Comparison of ENCODE assay signal across 1 fruit fly cellular context in genomic region chr3R:15243452-15243851, dm6.
TF ChIP-seq lines count a peak whose summit lies in the region.

No protein-coding gene starts in this region.

TF ChIP-seq in whole organism, embryonic, 481 proteins besides CTCF, POLR2A, EP300 and RAD21 (continued from another document and continues in another):
- TF ChIP-seq pum (GFP tag; optimal IDR thresholded peaks at IDR 0.05; lab: Kevin White, UChicago) (no peak), chm (GFP tag; IDR thresholded peaks at IDR 0.05; lab: Robert Waterston, UW) (no peak), gcm2 (GFP tag; optimal IDR thresholded peaks at IDR 0.05; lab: Kevin White, UChicago) (no peak), trem (tag; optimal IDR thresholded peaks at IDR 0.05; lab: Kevin White, UChicago) (no peak), pfk (GFP tag; optimal IDR thresholded peaks at IDR 0.05; lab: Kevin White, UChicago) (no peak), MTF-1 (GFP tag; optimal IDR thresholded peaks at IDR 0.05; lab: Kevin White, UChicago; ENCODE audit: borderline replicate concordance) (no peak), gfzf (GFP tag; optimal IDR thresholded peaks at IDR 0.05; lab: Kevin White, UChicago) (no peak), h (optimal IDR thresholded peaks at IDR 0.05; lab: Kevin White, UChicago) (no peak), Mad (GFP tag; optimal IDR thresholded peaks at IDR 0.05; lab: Kevin White, UChicago) (no peak), vvl (GFP tag; IDR thresholded peaks at IDR 0.05; lab: Robert Waterston, UW) (0 out of 2 replicates have a peak, but pooled peaks have one; percentile 35), ftz-f1 (GFP tag; optimal IDR thresholded peaks at IDR 0.05; lab: Kevin White, UChicago) (peak; percentile 53), Sry-δ (GFP tag; optimal IDR thresholded peaks at IDR 0.05; lab: Kevin White, UChicago) (no peak), Optix (GFP tag; IDR thresholded peaks at IDR 0.05; lab: Robert Waterston, UW) (no peak), Atf3 (GFP tag; optimal IDR thresholded peaks at IDR 0.05; lab: Kevin White, UChicago) (no peak), CG31441 (GFP tag; IDR thresholded peaks at IDR 0.05; lab: Robert Waterston, UW) (no peak), Fer3 (tag; optimal IDR thresholded peaks at IDR 0.05; lab: Kevin White, UChicago) (no peak), D19A (tag; optimal IDR thresholded peaks at IDR 0.05; lab: Kevin White, UChicago) (no peak), CG12236 (GFP tag; optimal IDR thresholded peaks at IDR 0.05; lab: Kevin White, UChicago) (no peak), cas (GFP tag; IDR thresholded peaks at IDR 0.05; lab: Robert Waterston, UW) (no peak), bcd (GFP tag; optimal IDR thresholded peaks at IDR 0.05; lab: Kevin White, UChicago) (no peak), fd96Cb (tag; optimal IDR thresholded peaks at IDR 0.05; lab: Kevin White, UChicago) (no peak), CG15601 (tag; optimal IDR thresholded peaks at IDR 0.05; lab: Kevin White, UChicago) (no peak), CG8281 (tag; optimal IDR thresholded peaks at IDR 0.05; lab: Kevin White, UChicago) (no peak), ems (GFP tag; optimal IDR thresholded peaks at IDR 0.05; lab: Kevin White, UChicago) (no peak), CG12155 (GFP tag; optimal IDR thresholded peaks at IDR 0.05; lab: Kevin White, UChicago) (no peak), CG2120 (GFP tag; optimal IDR thresholded peaks at IDR 0.05; lab: Kevin White, UChicago) (no peak), lov (optimal IDR thresholded peaks at IDR 0.05; lab: Kevin White, UChicago) (no peak), lov (GFP tag; IDR thresholded peaks at IDR 0.05; lab: Robert Waterston, UW) (no peak), CG10654 (GFP tag; optimal IDR thresholded peaks at IDR 0.05; lab: Kevin White, UChicago) (no peak), odd (GFP tag; optimal IDR thresholded peaks at IDR 0.05; lab: Kevin White, UChicago) (no peak), CG16813 (GFP tag; IDR thresholded peaks at IDR 0.05; lab: Robert Waterston, UW; ENCODE audit: partially characterized antibody) (no peak), HLHmδ (GFP tag; optimal IDR thresholded peaks at IDR 0.05; lab: Kevin White, UChicago) (no peak), Hr51 (GFP tag; optimal IDR thresholded peaks at IDR 0.05; lab: Kevin White, UChicago) (no peak), CG10543 (GFP tag; optimal IDR thresholded peaks at IDR 0.05; lab: Kevin White, UChicago) (peak; percentile 70), tio (GFP tag; optimal IDR thresholded peaks at IDR 0.05; lab: Kevin White, UChicago) (no peak), CG10321 (GFP tag; IDR thresholded peaks at IDR 0.05; lab: Robert Waterston, UW) (peak; percentile 97), CG10431 (GFP tag; optimal IDR thresholded peaks at IDR 0.05; lab: Kevin White, UChicago) (no peak), Hr3 (GFP tag; optimal IDR thresholded peaks at IDR 0.05; lab: Kevin White, UChicago) (no peak), CG10274 (GFP tag; optimal IDR thresholded peaks at IDR 0.05; lab: Kevin White, UChicago) (no peak), HmgZ (tag; optimal IDR thresholded peaks at IDR 0.05; lab: Kevin White, UChicago) (peak; percentile 57), CG4328 (GFP tag; optimal IDR thresholded peaks at IDR 0.05; lab: Kevin White, UChicago) (no peak), CG6765 (GFP tag; optimal IDR thresholded peaks at IDR 0.05; lab: Kevin White, UChicago) (no peak), Trl (optimal IDR thresholded peaks at IDR 0.05; lab: Kevin White, UChicago) (no peak), Trl (GFP tag; optimal IDR thresholded peaks at IDR 0.05; lab: Kevin White, UChicago) (no peak), her (GFP tag; optimal IDR thresholded peaks at IDR 0.05; lab: Kevin White, UChicago) (no peak), grau (tag; optimal IDR thresholded peaks at IDR 0.05; lab: Kevin White, UChicago) (no peak), sisA (GFP tag; IDR thresholded peaks at IDR 0.05; lab: Robert Waterston, UW) (no peak), CG6854 (GFP tag; optimal IDR thresholded peaks at IDR 0.05; lab: Kevin White, UChicago) (no peak), bbx (GFP tag; IDR thresholded peaks at IDR 0.05; lab: Robert Waterston, UW; ENCODE audit: partially characterized antibody) (peak; percentile 17; the same call in 1 of the 2 replicates), stwl (tag; optimal IDR thresholded peaks at IDR 0.05; lab: Kevin White, UChicago) (no peak), mirr (GFP tag; optimal IDR thresholded peaks at IDR 0.05; lab: Kevin White, UChicago) (no peak), Sox102F (GFP tag; optimal IDR thresholded peaks at IDR 0.05; lab: Kevin White, UChicago) (no peak), CG17361 (GFP tag; IDR thresholded peaks at IDR 0.05; lab: Robert Waterston, UW) (no peak), Dip2 (GFP tag; IDR thresholded peaks at IDR 0.05; lab: Robert Waterston, UW) (no peak), otp (GFP tag; IDR thresholded peaks at IDR 0.05; lab: Robert Waterston, UW) (no peak), Side (GFP tag; optimal IDR thresholded peaks at IDR 0.05; lab: Kevin White, UChicago) (no peak), usp (GFP tag; optimal IDR thresholded peaks at IDR 0.05; lab: Kevin White, UChicago) (no peak), abd-A (tag; optimal IDR thresholded peaks at IDR 0.05; lab: Kevin White, UChicago) (peak; percentile 68), MBD-R2 (GFP tag; IDR thresholded peaks at IDR 0.05; lab: Robert Waterston, UW) (no peak), CG11723 (GFP tag; optimal IDR thresholded peaks at IDR 0.05; lab: Kevin White, UChicago) (no peak), luna (GFP tag; optimal IDR thresholded peaks at IDR 0.05; lab: Kevin White, UChicago) (no peak), CG12299 (tag; optimal IDR thresholded peaks at IDR 0.05; lab: Kevin White, UChicago) (no peak), CG31224 (GFP tag; IDR thresholded peaks at IDR 0.05; lab: Robert Waterston, UW) (no peak), Tbp (GFP tag; optimal IDR thresholded peaks at IDR 0.05; lab: Kevin White, UChicago) (no peak), CG33557 (GFP tag; optimal IDR thresholded peaks at IDR 0.05; lab: Kevin White, UChicago) (peak; percentile 8), CG7928 (GFP tag; optimal IDR thresholded peaks at IDR 0.05; lab: Kevin White, UChicago) (no peak), pzg (GFP tag; optimal IDR thresholded peaks at IDR 0.05; lab: Kevin White, UChicago) (peak; percentile 5), tll (GFP tag; optimal IDR thresholded peaks at IDR 0.05; lab: Kevin White, UChicago) (peak in 1 of 2 experiments; percentile 16), sens (GFP tag; lab: Kevin White, UChicago) (peak; percentile 42), CG17568 (GFP tag; optimal IDR thresholded peaks at IDR 0.05; lab: Kevin White, UChicago) (no peak), CG12744 (GFP tag; optimal IDR thresholded peaks at IDR 0.05; lab: Kevin White, UChicago) (no peak), B-H2 (GFP tag; optimal IDR thresholded peaks at IDR 0.05; lab: Kevin White, UChicago) (peak; percentile 49), CG10565 (GFP tag; optimal IDR thresholded peaks at IDR 0.05; lab: Kevin White, UChicago) (no peak), Asciz (GFP tag; optimal IDR thresholded peaks at IDR 0.05; lab: Kevin White, UChicago) (no peak), sd (tag; optimal IDR thresholded peaks at IDR 0.05; lab: Kevin White, UChicago) (peak; percentile 97), ab (GFP tag; optimal IDR thresholded peaks at IDR 0.05; lab: Kevin White, UChicago) (no peak), CG13775 (GFP tag; optimal IDR thresholded peaks at IDR 0.05; lab: Kevin White, UChicago) (no peak), BtbVII (GFP tag; optimal IDR thresholded peaks at IDR 0.05; lab: Kevin White, UChicago) (no peak), Nf-YB (GFP tag; optimal IDR thresholded peaks at IDR 0.05; lab: Kevin White, UChicago) (no peak), mld (GFP tag; IDR thresholded peaks at IDR 0.05; lab: Robert Waterston, UW; ENCODE audit: partially characterized antibody) (no peak), CG1647 (GFP tag; optimal IDR thresholded peaks at IDR 0.05; lab: Kevin White, UChicago) (no peak), CG18262 (tag; optimal IDR thresholded peaks at IDR 0.05; lab: Kevin White, UChicago) (no peak), Dbx (GFP tag; IDR thresholded peaks at IDR 0.05; lab: Robert Waterston, UW) (no peak), CG30431 (GFP tag; optimal IDR thresholded peaks at IDR 0.05; lab: Kevin White, UChicago) (no peak), CG12071 (GFP tag; optimal IDR thresholded peaks at IDR 0.05; lab: Kevin White, UChicago) (no peak), hkb (optimal IDR thresholded peaks at IDR 0.05; lab: Kevin White, UChicago) (no peak), hkb (GFP tag; IDR thresholded peaks at IDR 0.05; lab: Robert Waterston, UW) (peak; percentile 17; the same call in 1 of the 2 replicates), slbo (GFP tag; IDR thresholded peaks at IDR 0.05; lab: Robert Waterston, UW) (no peak), tin (GFP tag; optimal IDR thresholded peaks at IDR 0.05; lab: Kevin White, UChicago) (no peak), bsh (GFP tag; optimal IDR thresholded peaks at IDR 0.05; lab: Kevin White, UChicago) (no peak), Oli (tag; optimal IDR thresholded peaks at IDR 0.05; lab: Kevin White, UChicago) (no peak), Vsx1 (GFP tag; optimal IDR thresholded peaks at IDR 0.05; lab: Kevin White, UChicago) (no peak), CG5245 (GFP tag; optimal IDR thresholded peaks at IDR 0.05; lab: Kevin White, UChicago) (no peak), CG30403 (GFP tag; optimal IDR thresholded peaks at IDR 0.05; lab: Kevin White, UChicago) (no peak), slp2 (GFP tag; optimal IDR thresholded peaks at IDR 0.05; lab: Kevin White, UChicago) (no peak), stc (GFP tag; IDR thresholded peaks at IDR 0.05; lab: Robert Waterston, UW) (no peak), salm (tag; optimal IDR thresholded peaks at IDR 0.05; lab: Kevin White, UChicago) (no peak), CG3163 (GFP tag; optimal IDR thresholded peaks at IDR 0.05; lab: Kevin White, UChicago) (no peak), D (optimal IDR thresholded peaks at IDR 0.05; lab: Kevin White, UChicago) (no peak), D (GFP tag; optimal IDR thresholded peaks at IDR 0.05; lab: Kevin White, UChicago) (no peak), CG3995 (GFP tag; optimal IDR thresholded peaks at IDR 0.05; lab: Kevin White, UChicago) (no peak), yki (optimal IDR thresholded peaks at IDR 0.05; lab: Kevin White, UChicago) (no peak), E2f2 (GFP tag; IDR thresholded peaks at IDR 0.05; lab: Robert Waterston, UW) (0 out of 2 replicates have a peak, but pooled peaks have one; percentile 20), CG3065 (GFP tag; optimal IDR thresholded peaks at IDR 0.05; lab: Kevin White, UChicago) (no peak), peb (GFP tag; IDR thresholded peaks at IDR 0.05; lab: Robert Waterston, UW) (no peak), Aef1 (GFP tag; IDR thresholded peaks at IDR 0.05; lab: Robert Waterston, UW) (no peak), mam (GFP tag; optimal IDR thresholded peaks at IDR 0.05; lab: Kevin White, UChicago) (no peak), Neu2 (GFP tag; optimal IDR thresholded peaks at IDR 0.05; lab: Kevin White, UChicago; ENCODE audit: borderline replicate concordance) (no peak), CG4282 (GFP tag; optimal IDR thresholded peaks at IDR 0.05; lab: Kevin White, UChicago) (no peak), dmrt11E (tag; optimal IDR thresholded peaks at IDR 0.05; lab: Kevin White, UChicago) (no peak), CG7745 (tag; optimal IDR thresholded peaks at IDR 0.05; lab: Kevin White, UChicago) (no peak), CG8944 (GFP tag; optimal IDR thresholded peaks at IDR 0.05; lab: Kevin White, UChicago) (no peak), CG31365 (tag; optimal IDR thresholded peaks at IDR 0.05; lab: Kevin White, UChicago) (no peak), CG1529 (GFP tag; optimal IDR thresholded peaks at IDR 0.05; lab: Kevin White, UChicago) (no peak), MESR4 (GFP tag; optimal IDR thresholded peaks at IDR 0.05; lab: Kevin White, UChicago) (no peak), phol (tag; optimal IDR thresholded peaks at IDR 0.05; lab: Kevin White, UChicago) (no peak), cg (GFP tag; optimal IDR thresholded peaks at IDR 0.05; lab: Kevin White, UChicago) (peak; percentile 98), PHDP (tag; optimal IDR thresholded peaks at IDR 0.05; lab: Kevin White, UChicago) (peak; percentile 11), Usf (GFP tag; optimal IDR thresholded peaks at IDR 0.05; lab: Kevin White, UChicago) (no peak), CG10959 (GFP tag; IDR thresholded peaks at IDR 0.05; lab: Robert Waterston, UW) (no peak), tup (GFP tag; optimal IDR thresholded peaks at IDR 0.05; lab: Kevin White, UChicago) (no peak), Atf6 (GFP tag; IDR thresholded peaks at IDR 0.05; lab: Robert Waterston, UW) (no peak), Max (GFP tag; optimal IDR thresholded peaks at IDR 0.05; lab: Kevin White, UChicago) (peak; percentile 83), Camta (GFP tag; optimal IDR thresholded peaks at IDR 0.05; lab: Kevin White, UChicago) (no peak), z (GFP tag; IDR thresholded peaks at IDR 0.05; lab: Robert Waterston, UW) (no peak), HLH4C (GFP tag; IDR thresholded peaks at IDR 0.05; lab: Robert Waterston, UW; ENCODE audit: partially characterized antibody) (no peak), CG17385 (GFP tag; optimal IDR thresholded peaks at IDR 0.05; lab: Kevin White, UChicago) (no peak), CG2889 (GFP tag; IDR thresholded peaks at IDR 0.05; lab: Robert Waterston, UW) (no peak), CG14667 (GFP tag; IDR thresholded peaks at IDR 0.05; lab: Robert Waterston, UW) (no peak), CHES-1-like (GFP tag; optimal IDR thresholded peaks at IDR 0.05; lab: Kevin White, UChicago) (peak; percentile 39), gsb-n (tag; optimal IDR thresholded peaks at IDR 0.05; lab: Kevin White, UChicago) (no peak), Gsc (GFP tag; IDR thresholded peaks at IDR 0.05; lab: Robert Waterston, UW) (no peak), sob (GFP tag; IDR thresholded peaks at IDR 0.05; lab: Robert Waterston, UW) (no peak), CG7987 (GFP tag; optimal IDR thresholded peaks at IDR 0.05; lab: Kevin White, UChicago) (no peak), Doc3 (GFP tag; IDR thresholded peaks at IDR 0.05; lab: Robert Waterston, UW; ENCODE audit: partially characterized antibody) (no peak), ase (GFP tag; IDR thresholded peaks at IDR 0.05; lab: Robert Waterston, UW) (no peak), Nf-YC (tag; optimal IDR thresholded peaks at IDR 0.05; lab: Kevin White, UChicago) (no peak), Dfd (GFP tag; optimal IDR thresholded peaks at IDR 0.05; lab: Kevin White, UChicago) (no peak), CG14441 (GFP tag; IDR thresholded peaks at IDR 0.05; lab: Robert Waterston, UW) (no peak), Ets97D (GFP tag; optimal IDR thresholded peaks at IDR 0.05; lab: Kevin White, UChicago) (no peak), btn (GFP tag; optimal IDR thresholded peaks at IDR 0.05; lab: Kevin White, UChicago) (no peak)
